Fruit fly (Drosophila melanogaster) whole organism, pupa: ENCODE measurements around the gene CG14971.

Experiments used
- CG10348 ChIP-seq: fragments of 200-800 bp; sonication (Bioruptor generic); IDR thresholded peaks from 2 replicates; pipeline ENCODE4 v1.3.6; 2022; ENCODE audit warnings: missing biosample characterization, missing genetic modification characterization
- CG12605 ChIP-seq: fragments of 200-800 bp; sonication (Bioruptor generic); IDR thresholded peaks from 2 replicates; pipeline ENCODE4 v1.3.6; 2022; ENCODE audit warnings: missing biosample characterization, missing genetic modification characterization
- CG13204 ChIP-seq: fragments of 200-800 bp; sonication (Bioruptor generic); optimal IDR thresholded peaks from 2 replicates; lab custom pipeline; 2018; ENCODE audit warnings: missing biosample characterization, mild to moderate bottlenecking, missing genetic modification characterization, moderate library complexity
- CG14655 ChIP-seq: fragments of 200-800 bp; sonication (Bioruptor generic); optimal IDR thresholded peaks from 3 replicates; lab custom pipeline; 2017; ENCODE audit warnings: mild to moderate bottlenecking, missing biosample characterization, missing genetic modification reagents, missing genetic modification characterization
- CG15710 ChIP-seq: fragments of 200-800 bp; sonication (Bioruptor generic); optimal IDR thresholded peaks from 2 replicates; lab custom pipeline; 2018; ENCODE audit warnings: missing biosample characterization, mild to moderate bottlenecking, missing genetic modification characterization, moderate library complexity
- CG17806 ChIP-seq: fragments of 200-800 bp; sonication (Bioruptor generic); optimal IDR thresholded peaks from 2 replicates; lab custom pipeline; 2018; ENCODE audit warnings: missing biosample characterization, mild to moderate bottlenecking, missing genetic modification characterization, moderate library complexity
- CG32121 ChIP-seq: fragments of 200-800 bp; sonication (Bioruptor generic); IDR thresholded peaks from 2 replicates; pipeline ENCODE4 v1.3.6; 2022; ENCODE audit warnings: missing biosample characterization, missing genetic modification characterization
- CG34367 ChIP-seq: fragments of 200-800 bp; sonication (Bioruptor generic); optimal IDR thresholded peaks from 2 replicates; lab custom pipeline; 2018; ENCODE audit warnings: missing biosample characterization, mild to moderate bottlenecking, missing genetic modification characterization
- CG4496 ChIP-seq: fragments of 200-800 bp; sonication (Bioruptor generic); IDR thresholded peaks from 3 replicates; pipeline ENCODE4 v1.3.6; 2022; ENCODE audit warnings: missing biosample characterization, missing genetic modification characterization
- CG8159 ChIP-seq: fragments of 200-800 bp; sonication (Bioruptor generic); optimal IDR thresholded peaks from 3 replicates; lab custom pipeline; 2018; ENCODE audit warnings: missing biosample characterization, mild to moderate bottlenecking, missing genetic modification characterization, moderate library complexity
- CG8301 ChIP-seq: fragments of 200-800 bp; sonication (Bioruptor generic); optimal IDR thresholded peaks from 2 replicates; lab custom pipeline; 2018; ENCODE audit warnings: missing biosample characterization, mild to moderate bottlenecking, missing genetic modification characterization
- CG9948 ChIP-seq: fragments of 200-800 bp; sonication (Bioruptor generic); optimal IDR thresholded peaks from 2 replicates; lab custom pipeline; 2018; ENCODE audit warnings: missing biosample characterization, mild to moderate bottlenecking, missing genetic modification characterization, moderate library complexity
- D1 ChIP-seq: fragments of 200-800 bp; sonication (Bioruptor generic); optimal IDR thresholded peaks from 2 replicates; lab custom pipeline; 2018; ENCODE audit warnings: missing biosample characterization, mild to moderate bottlenecking, missing genetic modification characterization, moderate library complexity
- EcR ChIP-seq: fragments of 200-800 bp; sonication (Bioruptor generic); optimal IDR thresholded peaks from 3 replicates; lab custom pipeline; 2019; ENCODE audit warnings: missing biosample characterization, missing genetic modification characterization, mild to moderate bottlenecking, moderate library complexity, missing genetic modification reagents
- Ets98B ChIP-seq: fragments of 200-800 bp; sonication (Bioruptor generic); IDR thresholded peaks from 2 replicates; pipeline ENCODE4 v1.3.6; 2022; ENCODE audit warnings: missing biosample characterization, missing genetic modification characterization
- Pif1A ChIP-seq: fragments of 200-800 bp; sonication (Bioruptor generic); optimal IDR thresholded peaks from 3 replicates; lab custom pipeline; 2016; ENCODE audit warnings: missing biosample characterization, missing genetic modification characterization
- Pif1B ChIP-seq: fragments of 200-800 bp; sonication (Bioruptor generic); optimal IDR thresholded peaks from 3 replicates; lab custom pipeline; 2016; ENCODE audit warnings: missing biosample characterization, missing genetic modification characterization
- Snoo ChIP-seq: fragments of 200-800 bp; sonication (Bioruptor generic); optimal IDR thresholded peaks from 3 replicates; lab custom pipeline; 2017; ENCODE audit warnings: missing biosample characterization, mild to moderate bottlenecking, missing genetic modification characterization, inconsistent platforms
- fd96Ca ChIP-seq: fragments of 200-800 bp; sonication (Bioruptor generic); IDR thresholded peaks from 3 replicates; pipeline ENCODE4 v1.3.6; 2022; ENCODE audit warnings: missing biosample characterization, missing genetic modification characterization
- gl ChIP-seq: fragments of 200-800 bp; sonication (Bioruptor generic); optimal IDR thresholded peaks from 2 replicates; lab custom pipeline; 2018; ENCODE audit warnings: missing biosample characterization, mild to moderate bottlenecking, missing genetic modification characterization
- rn ChIP-seq: fragments of 200-800 bp; sonication (Bioruptor generic); IDR thresholded peaks from 2 replicates; pipeline ENCODE4 v1.3.6; 2022; ENCODE audit warnings: missing biosample characterization, missing genetic modification characterization

CG14971 gene

DNA sequence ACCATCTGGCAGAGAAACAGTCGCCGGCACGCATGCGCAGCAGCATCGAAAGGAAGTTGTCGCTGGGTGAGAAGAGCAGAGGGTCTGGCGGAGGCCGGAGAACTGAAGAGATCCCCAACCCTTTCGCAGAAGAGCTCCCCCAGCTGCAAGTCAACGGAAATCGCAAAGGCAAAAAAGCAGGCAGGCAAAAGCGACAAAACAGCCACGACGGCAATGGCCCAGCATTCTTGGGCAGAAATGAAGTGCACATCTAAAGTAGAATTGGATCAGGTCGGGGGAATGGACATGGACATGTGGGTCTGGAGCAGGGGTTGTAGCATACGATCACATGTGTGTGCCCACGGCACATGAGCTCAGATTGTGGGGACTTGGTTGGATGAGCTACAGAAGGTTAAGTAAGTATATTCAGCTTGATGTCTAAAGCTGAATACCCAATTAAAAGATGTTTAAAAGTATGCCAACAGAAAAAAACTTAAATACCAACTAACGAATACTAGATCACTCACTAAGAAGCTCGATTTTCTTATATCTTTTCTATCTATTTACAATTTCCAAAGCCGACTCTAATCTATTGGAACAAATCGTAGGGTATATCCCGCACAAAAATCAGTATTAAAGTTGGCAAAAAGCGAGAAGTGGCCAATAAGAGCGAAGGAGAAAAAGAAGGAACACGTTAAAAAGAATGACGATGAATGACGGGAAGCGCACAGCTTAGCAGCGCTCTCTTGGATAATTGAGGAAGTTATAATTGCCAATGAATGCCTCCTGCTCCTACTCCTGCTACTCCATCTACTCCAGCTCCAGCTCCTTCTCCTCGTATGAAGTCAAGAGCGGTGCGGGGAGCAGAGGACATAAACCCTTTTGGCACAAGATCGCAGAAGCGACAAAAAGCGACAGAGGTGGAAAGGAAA is 29.1 kb downstream of the CG14971 start:
- TF ChIP-seq Snoo (tag; lab: Kevin White, UChicago) (no peak), CG34367 (tag; lab: Kevin White, UChicago) (peak; percentile 67), CG17806 (peak; percentile 85), gl (tag; lab: Kevin White, UChicago) (peak; percentile 52), rn (GFP tag; lab: Robert Waterston, UW) (no peak), CG10348 (no peak), CG8159 (tag; lab: Kevin White, UChicago) (peak; percentile 81), CG15710 (tag; lab: Kevin White, UChicago) (peak; percentile 71), CG9948 (peak; percentile 57), Ets98B (GFP tag; lab: Robert Waterston, UW) (no peak), CG4496 (GFP tag; lab: Robert Waterston, UW) (no peak), EcR (GFP tag; lab: Kevin White, UChicago) (peak; percentile 68), CG14655 (GFP tag; lab: Kevin White, UChicago) (peak; percentile 40), CG12605 (GFP tag; lab: Robert Waterston, UW) (no peak), D1 (tag; lab: Kevin White, UChicago) (no peak), Pif1B (no peak), fd96Ca (GFP tag; lab: Robert Waterston, UW) (no peak), CG8301 (tag; lab: Kevin White, UChicago) (no peak), CG13204 (GFP tag; lab: Kevin White, UChicago) (peak; percentile 66), Pif1A (peak; percentile 37), CG32121 (GFP tag; lab: Robert Waterston, UW) (no peak)
- TF ChIP-seq, all 21 proteins: peak for 10

dm6 chr3L:3440116-3440515 is 31.0 kb downstream of the CG14971 start:
- TF ChIP-seq D1 (tag; lab: Kevin White, UChicago), result no peak
- no peak for TF ChIP-seq CG10348
- peak; percentile 39 for TF ChIP-seq CG8301 (tag; lab: Kevin White, UChicago)
- TF ChIP-seq CG9948, result peak; percentile 39
- TF ChIP-seq Pif1A, result peak; percentile 30
- TF ChIP-seq Ets98B (GFP tag; lab: Robert Waterston, UW), result peak; percentile 76
- TF ChIP-seq CG4496 (GFP tag; lab: Robert Waterston, UW), result peak; percentile 14; the same call in 1 of the 3 replicates
- peak; percentile 11; the same call in 1 of the 3 replicates for TF ChIP-seq fd96Ca (GFP tag; lab: Robert Waterston, UW)
- TF ChIP-seq CG34367 (tag; lab: Kevin White, UChicago), result no peak
- peak; percentile 33 for TF ChIP-seq CG14655 (GFP tag; lab: Kevin White, UChicago)
- peak; percentile 52 for TF ChIP-seq Pif1B

DNA sequence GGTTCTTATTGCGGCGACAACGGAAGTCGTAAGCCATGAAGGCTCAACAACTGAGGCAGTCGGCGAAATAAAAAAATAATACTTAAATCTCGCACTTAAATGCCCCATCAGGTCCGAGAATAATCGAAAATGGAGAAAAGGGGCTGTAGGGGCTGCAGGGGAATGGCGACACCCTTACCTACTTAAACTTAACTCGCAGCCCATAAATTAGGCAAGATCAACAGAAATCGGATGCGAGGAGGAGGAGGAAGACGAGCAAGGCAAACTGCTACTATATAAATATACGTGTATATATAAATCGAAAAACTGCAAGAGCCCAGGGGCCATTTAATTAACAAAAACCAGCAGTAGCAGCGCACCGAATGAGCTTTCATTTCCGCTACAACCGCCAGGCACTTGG is 31.5 kb downstream of the CG14971 start:
- TF ChIP-seq D1 (tag; lab: Kevin White, UChicago), result no peak
- peak; percentile 50 for TF ChIP-seq EcR (GFP tag; lab: Kevin White, UChicago)

DNA sequence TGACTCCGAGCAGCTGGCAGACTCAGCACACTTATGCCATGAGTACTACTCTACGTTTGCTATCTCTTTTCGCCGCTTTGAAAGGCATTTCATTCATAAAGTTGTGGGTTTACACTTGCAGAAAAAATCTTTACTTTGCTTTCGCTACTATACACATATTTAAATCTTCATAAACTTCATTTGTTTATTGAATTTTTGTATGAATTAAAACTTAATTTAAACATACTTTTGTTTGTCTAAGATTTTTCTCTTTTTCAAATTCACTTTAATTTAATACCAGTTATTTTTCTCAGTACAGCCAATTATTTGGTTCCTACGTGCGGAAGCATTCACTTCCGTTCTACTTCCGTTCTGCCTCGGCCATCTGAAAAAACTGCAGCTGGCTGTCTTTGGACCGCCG is 32.6 kb downstream of the CG14971 start:
- TF ChIP-seq CG8159 (tag; lab: Kevin White, UChicago) (peak; percentile 64), CG32121 (GFP tag; lab: Robert Waterston, UW) (no peak), CG15710 (tag; lab: Kevin White, UChicago) (peak; percentile 46), CG4496 (GFP tag; lab: Robert Waterston, UW) (0 out of 3 replicates have a peak, but pooled peaks have one; percentile 44), D1 (tag; lab: Kevin White, UChicago) (no peak), Pif1A (peak; percentile 43), CG12605 (GFP tag; lab: Robert Waterston, UW) (peak; percentile 49; the same call in 1 of the 2 replicates), CG8301 (tag; lab: Kevin White, UChicago) (peak; percentile 25), EcR (GFP tag; lab: Kevin White, UChicago) (no peak), CG14655 (GFP tag; lab: Kevin White, UChicago) (peak; percentile 30), CG17806 (peak; percentile 44), CG9948 (peak; percentile 35)

DNA sequence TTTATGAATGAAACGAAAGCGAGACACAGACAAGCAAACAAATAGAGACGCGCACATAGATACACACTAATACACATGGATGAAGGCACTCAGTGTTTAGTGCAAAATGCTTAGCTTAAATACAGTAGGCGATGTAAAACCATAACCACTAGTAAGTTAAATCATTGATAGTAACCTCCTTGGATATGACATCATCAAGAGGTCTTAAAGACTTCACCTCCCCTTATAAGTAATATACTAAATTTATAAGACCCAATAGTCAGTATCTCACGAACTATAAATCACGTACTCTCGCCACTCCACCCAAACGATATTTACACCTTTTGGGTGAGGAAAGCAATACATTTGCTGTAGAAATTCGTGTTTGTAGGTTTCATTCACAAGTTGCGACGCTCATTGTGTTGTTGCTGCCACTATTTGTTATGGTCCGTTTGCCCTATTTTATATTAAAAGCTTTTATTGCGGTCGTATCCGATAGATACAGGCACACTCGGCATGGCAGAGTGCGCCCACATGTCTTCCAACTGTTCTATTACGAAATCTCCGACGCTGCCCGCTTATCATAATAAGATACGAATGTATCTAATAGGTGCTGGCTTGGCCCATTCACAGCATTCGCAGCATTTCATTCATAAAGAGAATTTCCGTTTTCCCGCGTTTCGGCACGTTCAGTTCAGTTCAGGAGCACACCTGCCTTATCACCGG is 33.3 kb downstream of the CG14971 start:
- TF ChIP-seq CG32121 (GFP tag; lab: Robert Waterston, UW) (no peak), EcR (GFP tag; lab: Kevin White, UChicago) (no peak), Snoo (tag; lab: Kevin White, UChicago) (no peak), CG10348 (no peak)
